Fruit fly (Drosophila melanogaster) whole organism, embryonic: ENCODE results near the gene KFase.
A peak's percentile ranks its signal among the peaks of the same experiment; 100 is the strongest.

Experiments
- CG10267 ChIP-seq: fragments of 200-800 bp; sonication (Bioruptor generic); optimal IDR thresholded peaks from 2 replicates; lab custom pipeline; 2018; ENCODE audit warnings: missing biosample characterization, mild to moderate bottlenecking, missing genetic modification characterization, moderate library complexity
- CG10543 ChIP-seq: fragments of 200-800 bp; sonication (Bioruptor generic); optimal IDR thresholded peaks from 3 replicates; lab custom pipeline; 2017; ENCODE audit warnings: missing biosample characterization, mild to moderate bottlenecking, missing genetic modification characterization, moderate library complexity
- CG11695 ChIP-seq: fragments of 200-800 bp; sonication (Bioruptor generic); IDR thresholded peaks from 3 replicates; pipeline ENCODE4 v1.3.6; 2022; ENCODE audit warnings: missing biosample characterization, missing genetic modification characterization
- CG12155 ChIP-seq: fragments of 200-800 bp; sonication (Bioruptor generic); optimal IDR thresholded peaks from 3 replicates; lab custom pipeline; 2016; ENCODE audit warnings: missing biosample characterization, missing genetic modification characterization
- CG12744 ChIP-seq: fragments of 200-800 bp; sonication (Bioruptor generic); optimal IDR thresholded peaks from 2 replicates; lab custom pipeline; 2016; ENCODE audit warnings: missing biosample characterization, missing genetic modification characterization
- CG12769 ChIP-seq: fragments of 200-800 bp; sonication (Bioruptor generic); optimal IDR thresholded peaks from 2 replicates; lab custom pipeline; 2019; ENCODE audit warnings: missing biosample characterization, mild to moderate bottlenecking, missing genetic modification characterization, moderate library complexity
- CG12942 ChIP-seq: fragments of 200-800 bp; sonication (Bioruptor generic); optimal IDR thresholded peaks from 3 replicates; lab custom pipeline; 2016; ENCODE audit warnings: missing biosample characterization, missing genetic modification characterization
- CG14014 ChIP-seq: fragments of 200-800 bp; sonication (Bioruptor generic); IDR thresholded peaks from 2 replicates; pipeline ENCODE4 v1.3.6; 2022; ENCODE audit warnings: missing biosample characterization, missing genetic modification characterization
- CG1602 ChIP-seq: fragments of 200-800 bp; sonication (Bioruptor generic); optimal IDR thresholded peaks from 3 replicates; lab custom pipeline; 2016; ENCODE audit warnings: missing biosample characterization, missing genetic modification characterization
- CG17359 ChIP-seq: fragments of 200-800 bp; sonication (Bioruptor generic); optimal IDR thresholded peaks from 3 replicates; lab custom pipeline; 2018; ENCODE audit warnings: missing biosample characterization, mild to moderate bottlenecking, missing genetic modification characterization, moderate library complexity
- CG17612 ChIP-seq: fragments of 200-800 bp; sonication (Bioruptor generic); IDR thresholded peaks from 2 replicates; pipeline ENCODE4 v1.3.6; 2022; ENCODE audit warnings: missing biosample characterization, missing genetic modification characterization
- CG18476 ChIP-seq: fragments of 200-800 bp; sonication (Bioruptor generic); optimal IDR thresholded peaks from 2 replicates; lab custom pipeline; 2016; ENCODE audit warnings: missing biosample characterization, mild to moderate bottlenecking, missing genetic modification characterization
- CG2129 ChIP-seq: fragments of 200-800 bp; sonication (Bioruptor generic); IDR thresholded peaks from 2 replicates; pipeline ENCODE4 v1.3.6; 2022; ENCODE audit warnings: missing biosample characterization, missing genetic modification characterization; ENCODE audit not compliant: partially characterized antibody
- CG2199 ChIP-seq: fragments of 200-800 bp; sonication (Bioruptor generic); IDR thresholded peaks from 3 replicates; pipeline ENCODE4 v1.3.6; 2022; ENCODE audit warnings: missing biosample characterization, missing genetic modification characterization
- CG30020 ChIP-seq: fragments of 200-800 bp; optimal IDR thresholded peaks from 2 replicates; lab custom pipeline; 2019; ENCODE audit warnings: missing biosample characterization, mild to moderate bottlenecking, missing genetic modification characterization, moderate library complexity
- CG43689 ChIP-seq: fragments of 200-800 bp; sonication (Bioruptor generic); IDR thresholded peaks from 2 replicates; pipeline ENCODE4 v1.3.6; 2022; ENCODE audit warnings: missing biosample characterization, missing genetic modification characterization
- CG4617 ChIP-seq: fragments of 200-800 bp; sonication (Bioruptor generic); optimal IDR thresholded peaks from 3 replicates; lab custom pipeline; 2016; ENCODE audit warnings: missing biosample characterization, missing genetic modification characterization, borderline replicate concordance
- CG4820 ChIP-seq: fragments of 200-800 bp; sonication (Bioruptor generic); optimal IDR thresholded peaks from 3 replicates; lab custom pipeline; 2016; ENCODE audit warnings: missing biosample characterization, missing genetic modification characterization
- CG6654 ChIP-seq: fragments of 200-800 bp; sonication (Bioruptor generic); optimal IDR thresholded peaks from 2 replicates; lab custom pipeline; 2017; ENCODE audit warnings: missing biosample characterization, mild to moderate bottlenecking, missing genetic modification characterization
- CG8765 ChIP-seq: fragments of 200-800 bp; sonication (Bioruptor generic); IDR thresholded peaks from 2 replicates; pipeline ENCODE4 v1.3.6; 2022; ENCODE audit warnings: missing biosample characterization, missing genetic modification characterization
- CoRest ChIP-seq: fragments of 200-800 bp; sonication (Bioruptor generic); optimal IDR thresholded peaks from 3 replicates; lab custom pipeline; 2018; ENCODE audit warnings: missing biosample characterization, mild to moderate bottlenecking, missing genetic modification characterization, moderate library complexity
- D19B ChIP-seq: fragments of 200-800 bp; sonication (Bioruptor generic); optimal IDR thresholded peaks from 2 replicates; lab custom pipeline; 2017; ENCODE audit warnings: missing biosample characterization, mild to moderate bottlenecking, missing genetic modification characterization
- Eip74EF ChIP-seq, 2 experiments: fragments of 200-800 bp in 1 of 2; fragments of >200 bp in 1 of 2; sonication (Bioruptor generic) in 1 of 2; optimal IDR thresholded peaks; 2 replicates each; lab custom pipeline; 2017 to 2019; ENCODE audit warnings: missing biosample characterization in 2 of 2, missing genetic modification characterization in 2 of 2, mild to moderate bottlenecking in 1 of 2, moderate library complexity in 1 of 2
- Gug ChIP-seq: fragments of 200-800 bp; sonication (Bioruptor generic); IDR thresholded peaks from 4 replicates; pipeline ENCODE4 v1.3.6; 2022; ENCODE audit warnings: missing biosample characterization, missing genetic modification characterization
- HLH4C ChIP-seq: fragments of 200-800 bp; sonication (Bioruptor generic); IDR thresholded peaks from 3 replicates; pipeline ENCODE4 v1.3.6; 2022; ENCODE audit warnings: missing biosample characterization, missing genetic modification characterization; ENCODE audit not compliant: partially characterized antibody
- Hand ChIP-seq: fragments of 200-800 bp; sonication (Bioruptor generic); optimal IDR thresholded peaks from 2 replicates; lab custom pipeline; 2017; ENCODE audit warnings: mild to moderate bottlenecking, missing biosample characterization, missing genetic modification reagents, missing genetic modification characterization
- Sox100B ChIP-seq: fragments of 200-800 bp; sonication (Bioruptor generic); optimal IDR thresholded peaks from 3 replicates; lab custom pipeline; 2018; ENCODE audit warnings: missing biosample characterization, mild to moderate bottlenecking, missing genetic modification characterization
- Taf1 ChIP-seq: fragments of 200-800 bp; sonication (Bioruptor generic); IDR thresholded peaks from 2 replicates; pipeline ENCODE4 v1.3.6; 2022; ENCODE audit warnings: missing biosample characterization, missing genetic modification characterization
- abd-A ChIP-seq: fragments of 200-800 bp; sonication (Bioruptor generic); optimal IDR thresholded peaks from 3 replicates; lab custom pipeline; 2019; ENCODE audit warnings: missing biosample characterization, mild to moderate bottlenecking, missing genetic modification characterization, moderate library complexity
- ac ChIP-seq: fragments of 200-800 bp; sonication (Bioruptor generic); optimal IDR thresholded peaks from 3 replicates; lab custom pipeline; 2017; ENCODE audit warnings: missing biosample characterization, mild to moderate bottlenecking, missing genetic modification characterization
- ap ChIP-seq: fragments of 200-800 bp; sonication (Bioruptor generic); IDR thresholded peaks from 2 replicates; pipeline ENCODE4 v1.3.6; 2022; ENCODE audit warnings: missing biosample characterization, missing genetic modification characterization
- bab2 ChIP-seq: fragments of 200-800 bp; sonication (Bioruptor generic); optimal IDR thresholded peaks from 2 replicates; lab custom pipeline; 2016; ENCODE audit warnings: missing biosample characterization, missing genetic modification characterization
- caup ChIP-seq: fragments of 200-800 bp; sonication (Bioruptor generic); optimal IDR thresholded peaks from 3 replicates; lab custom pipeline; 2017; ENCODE audit warnings: missing biosample characterization, mild to moderate bottlenecking, missing genetic modification characterization, moderate library complexity; ENCODE audit not compliant: severe bottlenecking
- chinmo ChIP-seq: fragments of 200-800 bp; sonication (Bioruptor generic); IDR thresholded peaks from 4 replicates; pipeline ENCODE4 v1.3.6; 2022; ENCODE audit warnings: missing biosample characterization, missing genetic modification characterization; ENCODE audit not compliant: partially characterized antibody
- esg ChIP-seq: fragments of 200-800 bp; sonication (Bioruptor generic); conservative IDR thresholded peaks from 2 replicates; pipeline ENCODE4 v1.3.6; 2022; ENCODE audit warnings: missing biosample characterization, missing genetic modification characterization
- grau ChIP-seq: fragments of 200-800 bp; optimal IDR thresholded peaks from 3 replicates; lab custom pipeline; 2019; ENCODE audit warnings: missing biosample characterization, mild to moderate bottlenecking, missing genetic modification characterization, moderate library complexity
- hbn ChIP-seq: fragments of 200-800 bp; sonication (Bioruptor generic); IDR thresholded peaks from 2 replicates; pipeline ENCODE4 v1.3.6; 2022; ENCODE audit warnings: missing biosample characterization, missing genetic modification characterization; ENCODE audit not compliant: partially characterized antibody
- ind ChIP-seq: fragments of 200-800 bp; sonication (Bioruptor generic); optimal IDR thresholded peaks from 3 replicates; lab custom pipeline; 2016; ENCODE audit warnings: missing biosample characterization, missing genetic modification characterization
- klu ChIP-seq: fragments of 200-800 bp; sonication (Bioruptor generic); IDR thresholded peaks from 2 replicates; pipeline ENCODE4 v1.3.6; 2022; ENCODE audit warnings: missing biosample characterization, missing genetic modification characterization
- lov ChIP-seq, 2 experiments: fragments of 200-800 bp in 1 of 2; fragments of >200 bp in 1 of 2; sonication (Bioruptor generic) in 1 of 2; IDR thresholded peaks in 1 of 2; optimal IDR thresholded peaks in 1 of 2; 2 replicates in 1 of 2; 3 replicates in 1 of 2; pipeline versions ENCODE4 v1.3.6 to Lab custom; 2017 to 2022; ENCODE audit warnings: missing biosample characterization in 1 of 2, missing genetic modification characterization in 1 of 2
- nau ChIP-seq: fragments of 200-800 bp; sonication (Bioruptor generic); optimal IDR thresholded peaks from 3 replicates; lab custom pipeline; 2017; ENCODE audit warnings: missing biosample characterization, mild to moderate bottlenecking, missing genetic modification characterization, missing genetic modification reagents
- sens-2 ChIP-seq: fragments of 200-800 bp; sonication (Bioruptor generic); IDR thresholded peaks from 2 replicates; pipeline ENCODE4 v1.3.6; 2022; ENCODE audit warnings: missing biosample characterization, missing genetic modification characterization
- tio ChIP-seq: fragments of 200-800 bp; sonication (Bioruptor generic); optimal IDR thresholded peaks from 2 replicates; lab custom pipeline; 2017; ENCODE audit warnings: missing biosample characterization, missing genetic modification characterization, inconsistent platforms
- toy ChIP-seq: fragments of 200-800 bp; sonication (Bioruptor generic); IDR thresholded peaks from 2 replicates; pipeline ENCODE4 v1.3.6; 2022; ENCODE audit warnings: missing biosample characterization, missing genetic modification characterization
- ttk ChIP-seq: fragments of 200-800 bp; sonication (Bioruptor generic); IDR thresholded peaks from 2 replicates; pipeline ENCODE4 v2.1.2; 2022; ENCODE audit warnings: missing biosample characterization, missing genetic modification characterization
- usp ChIP-seq: fragments of >200 bp; optimal IDR thresholded peaks from 2 replicates; lab custom pipeline; 2017; ENCODE audit warnings: missing biosample characterization, missing genetic modification characterization
- yki ChIP-seq: fragments of >200 bp; optimal IDR thresholded peaks from 3 replicates; lab custom pipeline; 2018
- zf30C ChIP-seq: fragments of 200-800 bp; sonication (Bioruptor generic); optimal IDR thresholded peaks from 3 replicates; lab custom pipeline; 2018; ENCODE audit warnings: missing biosample characterization, mild to moderate bottlenecking, missing genetic modification characterization

Gene KFase

DNA sequence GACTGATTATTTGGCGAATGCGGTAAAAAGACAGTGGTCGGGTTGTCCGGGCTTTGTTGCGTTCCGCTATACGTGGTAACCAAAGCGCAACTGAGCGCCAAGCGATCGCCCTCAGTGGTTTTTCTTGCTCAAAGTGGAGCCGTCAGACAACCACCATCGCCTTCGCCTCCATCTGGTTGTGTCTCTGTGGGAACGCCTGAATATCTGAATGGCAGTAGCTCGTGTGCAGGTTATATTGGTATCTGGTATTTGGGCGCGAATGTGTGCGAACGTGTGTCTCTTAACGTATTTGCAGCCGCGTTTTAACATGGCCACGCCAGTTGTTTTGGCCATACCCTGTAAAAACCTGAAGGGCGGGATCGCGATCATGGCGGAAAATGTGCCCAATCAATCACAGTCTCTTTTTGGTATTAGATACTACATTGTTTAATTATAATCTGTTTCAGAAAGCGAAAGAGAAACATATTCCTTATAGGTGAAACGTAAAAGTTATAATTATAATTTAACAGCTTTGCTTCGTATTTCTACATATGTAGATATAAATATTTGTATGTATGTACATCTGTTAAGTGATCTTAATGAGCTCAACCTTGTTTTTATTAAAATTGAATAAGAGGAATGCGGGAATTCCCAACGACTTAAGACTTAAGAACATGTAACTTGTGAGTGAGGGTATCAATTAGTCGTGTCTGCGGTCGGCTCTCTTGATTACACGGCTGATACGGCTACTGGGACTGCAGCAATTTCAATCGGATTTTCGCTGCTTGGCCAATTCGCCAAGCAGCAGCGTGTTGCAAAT, 16.4 kb downstream of the KFase start (continued):
- peak; percentile 39 for TF ChIP-seq grau (tag; lab: Kevin White, UChicago)
- TF ChIP-seq hbn (GFP tag; lab: Robert Waterston, UW), result no peak
- TF ChIP-seq CG18476, result peak; percentile 40
- no peak for TF ChIP-seq bab2 (GFP tag; lab: Kevin White, UChicago)
- 0 out of 2 replicates have a peak, but pooled peaks have one; percentile 27 for TF ChIP-seq esg (GFP tag; lab: Robert Waterston, UW)
- TF ChIP-seq CG8765 (GFP tag; lab: Robert Waterston, UW), result no peak
- TF ChIP-seq CG10543 (GFP tag; lab: Kevin White, UChicago), result peak; percentile 43
- TF ChIP-seq ttk (GFP tag; lab: Robert Waterston, UW), result 0 out of 2 replicates have a peak, but pooled peaks have one; percentile 4
- peak; percentile 52 for TF ChIP-seq Sox100B (GFP tag; lab: Kevin White, UChicago)
- TF ChIP-seq Hand, result no peak
- peak; percentile 22; the same call in 1 of the 2 replicates for TF ChIP-seq CG14014 (GFP tag; lab: Robert Waterston, UW)
- no peak for TF ChIP-seq CG2129
- no peak for TF ChIP-seq CG43689 (GFP tag; lab: Robert Waterston, UW)
- no peak for TF ChIP-seq yki (lab: Kevin White, UChicago)
- no peak for TF ChIP-seq usp (GFP tag; lab: Kevin White, UChicago)
- peak; percentile 32; the same call in 1 of the 2 replicates for TF ChIP-seq Taf1
- no peak for TF ChIP-seq CG4617 (GFP tag; lab: Kevin White, UChicago)
- no peak for TF ChIP-seq sens-2 (GFP tag; lab: Robert Waterston, UW)
- TF ChIP-seq CG1602 (GFP tag; lab: Kevin White, UChicago), result no peak
- TF ChIP-seq CG6654 (GFP tag; lab: Kevin White, UChicago), result no peak
- TF ChIP-seq ac (GFP tag; lab: Kevin White, UChicago), result no peak
- TF ChIP-seq abd-A, result peak; percentile 27
- TF ChIP-seq CG12155 (GFP tag; lab: Kevin White, UChicago), result no peak
- TF ChIP-seq CG17612, result no peak
- no peak for TF ChIP-seq zf30C (GFP tag; lab: Kevin White, UChicago)
- TF ChIP-seq CG12942 (GFP tag; lab: Kevin White, UChicago), result no peak
- TF ChIP-seq CoRest (tag; lab: Kevin White, UChicago), result peak; percentile 33
- peak; percentile 18 for TF ChIP-seq tio (GFP tag; lab: Kevin White, UChicago)
- TF ChIP-seq CG12744 (GFP tag; lab: Kevin White, UChicago), result no peak
- TF ChIP-seq Eip74EF (GFP tag; optimal IDR thresholded peaks at IDR 0.05; lab: Kevin White, UChicago), result peak in 1 of 2 experiments; percentile 2
- no peak for TF ChIP-seq ap (GFP tag; lab: Robert Waterston, UW)
- no peak for TF ChIP-seq HLH4C (GFP tag; lab: Robert Waterston, UW)
- TF ChIP-seq caup, result no peak
- TF ChIP-seq D19B, result peak; percentile 92
- TF ChIP-seq chinmo (GFP tag; lab: Robert Waterston, UW), result peak; percentile 78; the same call in 2 of the 4 replicates
- peak; percentile 75; the same call in 1 of the 3 replicates for TF ChIP-seq CG2199 (GFP tag; lab: Robert Waterston, UW)
- TF ChIP-seq toy, result no peak
- TF ChIP-seq nau (GFP tag; lab: Kevin White, UChicago), result peak; percentile 20
- no peak for TF ChIP-seq Gug (GFP tag; lab: Robert Waterston, UW)
- TF ChIP-seq ind (GFP tag; lab: Kevin White, UChicago), result peak; percentile 21
- TF ChIP-seq CG12769, result peak; percentile 81
- 0 out of 3 replicates have a peak, but pooled peaks have one; percentile 8 for TF ChIP-seq CG11695 (GFP tag; lab: Robert Waterston, UW)
- TF ChIP-seq CG17359, result peak; percentile 1
- TF ChIP-seq CG10267, result peak; percentile 8
- TF ChIP-seq lov (optimal IDR thresholded peaks at IDR 0.05; lab: Kevin White, UChicago), result no peak
- 0 out of 3 replicates have a peak, but pooled peaks have one; percentile 24 for TF ChIP-seq lov (GFP tag; IDR thresholded peaks at IDR 0.05; lab: Robert Waterston, UW)
- TF ChIP-seq CG4820 (GFP tag; lab: Kevin White, UChicago), result peak; percentile 4
- TF ChIP-seq CG30020, result no peak
- no peak for TF ChIP-seq klu (GFP tag; lab: Robert Waterston, UW)
